Worm (Caenorhabditis elegans): ENCODE results near the gene abcx-1.

The abcx-1 gene

DNA sequence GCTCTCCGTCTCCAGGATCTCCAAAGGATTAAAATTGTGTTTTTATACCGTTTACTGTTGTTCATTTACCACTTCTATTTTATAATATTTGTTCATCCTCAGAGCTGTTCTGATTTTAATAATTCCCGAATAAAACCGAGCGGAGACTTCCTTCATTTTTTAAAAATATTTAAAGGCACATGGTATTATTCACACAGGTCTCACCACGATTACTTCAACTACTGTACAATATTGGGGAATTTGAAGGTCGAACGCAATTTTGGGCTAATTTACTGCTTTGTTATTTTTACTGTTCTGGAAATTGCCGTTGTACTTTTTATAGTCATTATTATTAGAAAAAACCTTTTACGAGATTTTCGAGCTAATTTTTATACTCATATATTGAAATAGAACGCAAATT is 40.8 kb upstream of the abcx-1 start (continued):
- peak; percentile 44; the same call in 1 of the 2 replicates for TF ChIP-seq B0019.2 (GFP tag; conservative IDR thresholded peaks at IDR 0.05)
- TF ChIP-seq mel-28 (tag; optimal IDR thresholded peaks at IDR 0.05; ENCODE audit: borderline replicate concordance) = no peak
- TF ChIP-seq F57A8.1 (GFP tag; optimal IDR thresholded peaks at IDR 0.05) = no peak
- no peak for TF ChIP-seq F39B2.1 (GFP tag; IDR thresholded peaks at IDR 0.05)
- no peak for TF ChIP-seq zim-3 (tag; optimal IDR thresholded peaks at IDR 0.05)
- TF ChIP-seq snpc-1.3 (tag; optimal IDR thresholded peaks at IDR 0.05; ENCODE audit: insufficient read depth) = peak; percentile 82
- no peak for TF ChIP-seq let-607 (tag; optimal IDR thresholded peaks at IDR 0.05)
- 0 out of 2 replicates have a peak, but pooled peaks have one; percentile 74 for TF ChIP-seq ceh-40 (GFP tag; IDR thresholded peaks at IDR 0.05)
- TF ChIP-seq aptf-2 (GFP tag; conservative IDR thresholded peaks at IDR 0.05) = no peak
- TF ChIP-seq let-526 (GFP tag; IDR thresholded peaks at IDR 0.05) = no peak
- TF ChIP-seq fkh-3 (tag; optimal IDR thresholded peaks at IDR 0.05) = no peak
- TF ChIP-seq ztf-26 (tag; optimal IDR thresholded peaks at IDR 0.05) = no peak
- TF ChIP-seq F33H1.4 (GFP tag; IDR thresholded peaks at IDR 0.05) = peak; percentile 88
- no peak for TF ChIP-seq lir-1 (GFP tag; conservative IDR thresholded peaks at IDR 0.05)
- 0 out of 2 replicates have a peak, but pooled peaks have one; percentile 59 for TF ChIP-seq cebp-2 (GFP tag; IDR thresholded peaks at IDR 0.05)
- TF ChIP-seq lsl-1 (GFP tag; optimal IDR thresholded peaks at IDR 0.05) = peak; percentile 79
- TF ChIP-seq K11D2.4 (GFP tag; IDR thresholded peaks at IDR 0.05) = no peak
- peak; percentile 37; the same call in 1 of the 2 replicates for TF ChIP-seq madf-8 (GFP tag; conservative IDR thresholded peaks at IDR 0.05)
- peak; percentile 78 for TF ChIP-seq attf-6 (GFP tag; IDR thresholded peaks at IDR 0.05)
- peak; percentile 82 for TF ChIP-seq F23B12.7 (tag; optimal IDR thresholded peaks at IDR 0.05; ENCODE audit: insufficient read depth)
- peak; percentile 81 for TF ChIP-seq hrde-1 (tag; optimal IDR thresholded peaks at IDR 0.05; ENCODE audit: borderline replicate concordance)
- no peak for TF ChIP-seq sdz-38 (tag; optimal IDR thresholded peaks at IDR 0.05)
- no peak for TF ChIP-seq F10E7.11 (tag; optimal IDR thresholded peaks at IDR 0.05)
- peak; percentile 73 for TF ChIP-seq D2030.7 (GFP tag; IDR thresholded peaks at IDR 0.05)
- TF ChIP-seq lin-40 (tag; optimal IDR thresholded peaks at IDR 0.05) = no peak
- TF ChIP-seq ztf-6 (GFP tag; IDR thresholded peaks at IDR 0.05) = no peak
- TF ChIP-seq tbx-9 (tag; optimal IDR thresholded peaks at IDR 0.05; ENCODE audit: borderline replicate concordance) = no peak
- TF ChIP-seq unc-130 (GFP tag; optimal IDR thresholded peaks at IDR 0.05) = peak; percentile 59
- TF ChIP-seq tlf-1 (GFP tag; optimal IDR thresholded peaks at IDR 0.05) = peak; percentile 24
- peak; percentile 89 for TF ChIP-seq Y79H2A.3 (GFP tag; conservative IDR thresholded peaks at IDR 0.05)
- peak; percentile 88 for TF ChIP-seq Y95B8A.8 (GFP tag; IDR thresholded peaks at IDR 0.05)
- peak; percentile 21 for TF ChIP-seq snpc-1.1 (tag; optimal IDR thresholded peaks at IDR 0.05; ENCODE audit: insufficient read depth)
- no peak for TF ChIP-seq ceh-79 (tag; optimal IDR thresholded peaks at IDR 0.05)
- peak; percentile 25; the same call in 1 of the 2 replicates for TF ChIP-seq rcor-1 (GFP tag; IDR thresholded peaks at IDR 0.05)
- TF ChIP-seq Y67H2A.10 (GFP tag; conservative IDR thresholded peaks at IDR 0.05) = no peak
- no peak for TF ChIP-seq mcd-1 (GFP tag; IDR thresholded peaks at IDR 0.05)
- TF ChIP-seq T26A5.8 (tag; optimal IDR thresholded peaks at IDR 0.05) = no peak
- no peak for TF ChIP-seq nhr-120 (GFP tag; IDR thresholded peaks at IDR 0.05)
- no peak for TF ChIP-seq dox-1 (GFP tag; IDR thresholded peaks at IDR 0.05)
- peak; percentile 75 for TF ChIP-seq Y53G8AR.9 (GFP tag; conservative IDR thresholded peaks at IDR 0.05)
- peak; percentile 49 for TF ChIP-seq ceh-100 (GFP tag; IDR thresholded peaks at IDR 0.05)
- no peak for TF ChIP-seq atf-7 (tag; optimal IDR thresholded peaks at IDR 0.05)
- TF ChIP-seq ekl-4 (GFP tag; IDR thresholded peaks at IDR 0.05) = peak; percentile 84
- TF ChIP-seq C17E4.6 (GFP tag; IDR thresholded peaks at IDR 0.05) = 0 out of 2 replicates have a peak, but pooled peaks have one; percentile 66
- no peak for TF ChIP-seq dpff-1 (tag; optimal IDR thresholded peaks at IDR 0.05)
- no peak for TF ChIP-seq ceh-27 (GFP tag; optimal IDR thresholded peaks at IDR 0.05)
- TF ChIP-seq B0261.1 (tag; optimal IDR thresholded peaks at IDR 0.05) = no peak
- no peak for TF ChIP-seq hlh-12 (tag; optimal IDR thresholded peaks at IDR 0.05)

Data from whole organism, young adult.